Fruit fly (Drosophila melanogaster): ENCODE results near the gene CG1231.

CG1231 gene

dm6 chr3L:347641-348405 lies 8.4 kb upstream of the CG1231 start:
- TF ChIP-seq h (optimal IDR thresholded peaks at IDR 0.05) = no peak
- no peak for TF ChIP-seq Sin3A (optimal IDR thresholded peaks at IDR 0.05)
- TF ChIP-seq psq (optimal IDR thresholded peaks at IDR 0.05) = no peak
- no peak for TF ChIP-seq Myc (optimal IDR thresholded peaks at IDR 0.05)
- no peak for TF ChIP-seq insv (optimal IDR thresholded peaks at IDR 0.05)
- no peak for TF ChIP-seq ttk (optimal IDR thresholded peaks at IDR 0.05)

- no peak for TF ChIP-seq h (optimal IDR thresholded peaks at IDR 0.05)
- TF ChIP-seq ttk (optimal IDR thresholded peaks at IDR 0.05) = no peak
- no peak for TF ChIP-seq psq (optimal IDR thresholded peaks at IDR 0.05)
- no peak for TF ChIP-seq Sin3A (optimal IDR thresholded peaks at IDR 0.05)
- TF ChIP-seq Myc (optimal IDR thresholded peaks at IDR 0.05) = no peak
- no peak for TF ChIP-seq insv (optimal IDR thresholded peaks at IDR 0.05)
Observed at dm6 chr3L:348406-348743, 7.8 kb upstream of the CG1231 start.

- TF ChIP-seq h (optimal IDR thresholded peaks at IDR 0.05) (no peak), ttk (optimal IDR thresholded peaks at IDR 0.05) (no peak), Sin3A (optimal IDR thresholded peaks at IDR 0.05) (no peak), psq (optimal IDR thresholded peaks at IDR 0.05) (no peak), Myc (optimal IDR thresholded peaks at IDR 0.05) (no peak), insv (optimal IDR thresholded peaks at IDR 0.05) (no peak)
Observed at dm6 chr3L:349751-350150, 6.5 kb upstream of the CG1231 start.

dm6 chr3L:350651-351228 lies 5.5 kb upstream of the CG1231 start:
- TF ChIP-seq insv (optimal IDR thresholded peaks at IDR 0.05) (no peak), ttk (optimal IDR thresholded peaks at IDR 0.05) (no peak), Myc (optimal IDR thresholded peaks at IDR 0.05) (no peak), Sin3A (optimal IDR thresholded peaks at IDR 0.05) (no peak), h (optimal IDR thresholded peaks at IDR 0.05) (no peak), psq (optimal IDR thresholded peaks at IDR 0.05) (no peak)

DNA sequence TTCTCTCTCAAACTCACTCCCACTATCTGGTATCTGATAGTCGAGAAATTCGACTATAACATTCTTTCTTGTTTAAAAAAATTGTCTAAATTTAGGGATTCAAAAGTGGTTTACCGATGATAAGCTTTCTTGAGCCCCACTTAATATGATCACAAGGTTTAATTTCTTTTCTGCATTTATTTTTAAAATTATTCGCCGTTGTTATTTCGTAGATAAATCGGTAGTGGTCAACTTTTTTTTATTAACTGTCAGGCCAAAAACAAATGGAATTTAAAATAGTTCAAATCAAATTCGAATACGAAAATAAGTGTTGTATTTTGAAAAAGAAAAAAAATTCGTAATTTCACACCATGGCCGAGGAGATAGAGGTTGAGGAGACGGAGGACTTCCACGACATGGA lies 1.5 kb downstream of the CG1231 start, which contains the start of gene Roc1b:
Gene Roc1b, plus strand, starts transcription at position 301 of the 400 bp plus-strand sequence.
- TF ChIP-seq Myc (optimal IDR thresholded peaks at IDR 0.05) (no peak), insv (optimal IDR thresholded peaks at IDR 0.05) (no peak)

- TF ChIP-seq Myc (optimal IDR thresholded peaks at IDR 0.05) = no peak
Observed at dm6 chr3L:361201-361600, 5.0 kb downstream of the CG1231 start, which contains the start of the genes Cdc5 and CG1233. TSS of gene Cdc5 (minus strand) at chr3L:361383. TSS of gene CG1233 (plus strand) at chr3L:361472.

DNA sequence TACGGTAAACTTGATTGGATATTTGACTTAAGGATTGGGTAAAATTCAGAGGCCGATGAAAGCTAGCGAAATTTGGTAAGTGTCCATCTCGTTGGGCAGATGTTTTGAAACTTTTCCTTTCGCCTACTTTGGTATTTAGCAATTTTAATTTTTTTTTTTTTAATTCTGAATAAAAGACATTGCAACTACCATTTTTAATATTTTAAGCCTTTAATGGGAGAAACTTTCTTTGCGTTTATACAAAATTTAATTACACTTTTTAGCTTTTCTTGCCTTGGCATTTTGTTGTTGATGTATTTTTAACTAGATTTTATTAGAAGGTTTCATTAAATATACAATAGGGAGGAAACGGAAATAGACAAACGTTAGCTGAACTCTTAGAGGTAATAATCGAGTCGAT lies 10.1 kb downstream of the CG1231 start, which contains the start of gene CG13884:
Gene CG13884, minus strand, starts transcription at position 101 of the 400 bp plus-strand sequence.
- TF ChIP-seq Myc (optimal IDR thresholded peaks at IDR 0.05) (no peak), ttk (optimal IDR thresholded peaks at IDR 0.05) (no peak), Sin3A (optimal IDR thresholded peaks at IDR 0.05) (no peak), insv (optimal IDR thresholded peaks at IDR 0.05) (no peak), h (optimal IDR thresholded peaks at IDR 0.05) (no peak), psq (optimal IDR thresholded peaks at IDR 0.05) (no peak)

DNA sequence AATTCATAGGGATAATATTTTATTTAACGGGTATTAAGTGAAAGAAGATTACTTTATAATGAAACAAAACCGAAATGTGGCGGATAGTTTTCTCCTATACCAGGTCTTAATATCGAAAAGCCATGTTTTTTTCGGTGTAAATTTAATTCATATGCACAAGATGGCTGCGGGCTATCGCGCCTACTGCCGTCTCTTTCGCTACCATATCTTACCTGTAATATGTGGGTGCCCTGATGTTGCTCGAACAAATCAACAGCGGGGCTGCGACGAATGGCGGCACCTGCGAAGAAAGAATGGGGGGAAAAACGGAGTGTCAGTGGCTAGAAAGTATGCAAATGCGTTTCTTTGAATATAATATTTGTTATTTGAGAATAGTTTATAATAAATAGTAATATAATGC lies 15.0 kb downstream of the CG1231 start:
- TF ChIP-seq h (optimal IDR thresholded peaks at IDR 0.05) = no peak
- no peak for TF ChIP-seq Myc (optimal IDR thresholded peaks at IDR 0.05)
- TF ChIP-seq Sin3A (optimal IDR thresholded peaks at IDR 0.05) = no peak
- no peak for TF ChIP-seq ttk (optimal IDR thresholded peaks at IDR 0.05)
- TF ChIP-seq psq (optimal IDR thresholded peaks at IDR 0.05) = no peak
- no peak for TF ChIP-seq insv (optimal IDR thresholded peaks at IDR 0.05)

DNA sequence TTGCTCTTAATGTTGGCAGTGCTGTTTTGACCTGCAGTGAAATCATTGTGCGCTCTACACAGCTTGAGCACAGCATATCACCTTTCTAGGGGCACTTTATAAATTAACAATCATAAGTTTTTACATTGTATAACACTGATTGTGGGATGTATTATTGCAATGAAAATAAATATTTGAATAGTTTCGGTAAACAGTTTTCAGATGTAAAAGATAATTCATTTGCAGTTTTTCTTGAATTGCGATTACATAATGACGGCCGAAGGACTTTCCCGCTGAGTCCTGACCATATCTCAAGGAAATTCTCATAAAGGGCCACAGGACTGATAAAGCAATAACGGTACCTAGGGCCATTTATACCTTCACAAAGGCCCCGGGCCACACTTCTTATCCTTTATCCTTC lies 18.4 kb downstream of the CG1231 start:
- no peak for TF ChIP-seq psq (optimal IDR thresholded peaks at IDR 0.05)
- no peak for TF ChIP-seq insv (optimal IDR thresholded peaks at IDR 0.05)
- no peak for TF ChIP-seq Myc (optimal IDR thresholded peaks at IDR 0.05)
- no peak for TF ChIP-seq ttk (optimal IDR thresholded peaks at IDR 0.05)
- TF ChIP-seq Sin3A (optimal IDR thresholded peaks at IDR 0.05) = no peak
- TF ChIP-seq h (optimal IDR thresholded peaks at IDR 0.05) = no peak

- no peak for TF ChIP-seq Sin3A (optimal IDR thresholded peaks at IDR 0.05)
- no peak for TF ChIP-seq Myc (optimal IDR thresholded peaks at IDR 0.05)
- no peak for TF ChIP-seq ttk (optimal IDR thresholded peaks at IDR 0.05)
- TF ChIP-seq psq (optimal IDR thresholded peaks at IDR 0.05) = no peak
- TF ChIP-seq insv (optimal IDR thresholded peaks at IDR 0.05) = no peak
- no peak for TF ChIP-seq h (optimal IDR thresholded peaks at IDR 0.05)
Observed at dm6 chr3L:375672-376071, 19.4 kb downstream of the CG1231 start.

DNA sequence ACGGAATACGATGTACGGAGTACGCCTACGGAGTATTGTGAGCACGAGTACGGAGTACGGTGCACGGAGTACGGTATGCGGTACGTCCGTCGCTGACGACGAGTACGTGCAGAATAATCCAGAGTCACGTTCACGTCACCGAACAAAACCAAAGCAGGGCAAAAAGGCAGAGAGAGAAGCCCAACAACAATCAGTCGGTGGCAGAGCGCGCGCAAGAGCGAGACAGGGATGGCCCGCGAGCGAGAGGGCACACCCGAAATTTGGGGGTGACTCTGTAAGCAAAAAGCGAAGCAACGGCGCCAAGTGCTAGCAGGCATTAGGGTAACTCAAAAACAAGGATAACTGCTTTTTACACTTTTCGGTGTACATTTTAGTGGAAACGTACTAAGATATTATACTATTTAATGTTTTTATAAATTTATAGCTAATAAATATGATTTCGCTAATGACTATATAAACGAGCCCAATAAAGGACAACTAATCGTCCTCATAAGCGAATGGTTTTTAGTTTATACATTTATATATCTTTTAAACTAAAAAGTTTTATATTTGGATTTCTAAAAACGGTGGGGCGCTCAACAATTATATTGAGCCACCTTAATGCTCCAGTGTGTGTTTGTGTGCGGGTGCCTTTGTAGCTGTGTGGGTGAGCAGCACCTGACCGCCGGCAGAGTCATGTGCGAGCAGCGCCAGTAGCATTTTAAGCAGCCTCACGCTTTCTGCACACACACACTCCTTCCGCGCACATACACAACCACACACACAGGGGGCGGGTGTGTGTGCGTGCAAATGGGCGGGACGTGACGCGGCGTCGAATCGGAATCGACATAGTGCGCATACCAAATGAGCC lies 21.2 kb downstream of the CG1231 start:
- TF ChIP-seq Myc (optimal IDR thresholded peaks at IDR 0.05) (no peak), insv (optimal IDR thresholded peaks at IDR 0.05) (no peak), Sin3A (optimal IDR thresholded peaks at IDR 0.05) (no peak), h (optimal IDR thresholded peaks at IDR 0.05) (no peak), ttk (optimal IDR thresholded peaks at IDR 0.05) (no peak), psq (optimal IDR thresholded peaks at IDR 0.05) (no peak)

dm6 chr3L:378072-378423 lies 21.8 kb downstream of the CG1231 start:
- no peak for TF ChIP-seq Sin3A (optimal IDR thresholded peaks at IDR 0.05)
- TF ChIP-seq ttk (optimal IDR thresholded peaks at IDR 0.05) = no peak
- no peak for TF ChIP-seq Myc (optimal IDR thresholded peaks at IDR 0.05)
- TF ChIP-seq h (optimal IDR thresholded peaks at IDR 0.05) = no peak
- no peak for TF ChIP-seq psq (optimal IDR thresholded peaks at IDR 0.05)
